Fruit fly (Drosophila melanogaster) whole organism, embryonic: ENCODE measurements around the gene Rpt4.

Source experiments
- Aef1 ChIP-seq: fragments of 200-800 bp; sonication (Bioruptor generic); IDR thresholded peaks from 3 replicates; pipeline ENCODE4 v1.3.6; 2022; ENCODE audit warnings: missing biosample characterization, missing genetic modification characterization
- B-H1 ChIP-seq: fragments of 200-800 bp; sonication (Bioruptor generic); IDR thresholded peaks from 3 replicates; pipeline ENCODE4 v1.3.6; 2022; ENCODE audit warnings: missing biosample characterization, missing genetic modification characterization
- B-H2 ChIP-seq: fragments of 200-800 bp; sonication (Bioruptor generic); optimal IDR thresholded peaks from 2 replicates; lab custom pipeline; 2018; ENCODE audit warnings: missing biosample characterization, mild to moderate bottlenecking, missing genetic modification characterization
- Blimp-1 ChIP-seq: fragments of 200-800 bp; sonication (Bioruptor generic); optimal IDR thresholded peaks from 3 replicates; lab custom pipeline; 2018; ENCODE audit warnings: missing biosample characterization, missing genetic modification characterization, mild to moderate bottlenecking, moderate library complexity, missing genetic modification reagents
- BtbVII ChIP-seq: fragments of 200-800 bp; sonication (Bioruptor generic); optimal IDR thresholded peaks from 3 replicates; lab custom pipeline; 2017; ENCODE audit warnings: missing biosample characterization, mild to moderate bottlenecking, missing genetic modification characterization
- CG10274 ChIP-seq: fragments of 200-800 bp; sonication (Bioruptor generic); optimal IDR thresholded peaks from 3 replicates; lab custom pipeline; 2017; ENCODE audit warnings: missing biosample characterization, mild to moderate bottlenecking, missing genetic modification characterization
- CG10321 ChIP-seq: fragments of 200-800 bp; sonication (Bioruptor generic); IDR thresholded peaks from 2 replicates; pipeline ENCODE4 v1.3.6; 2022; ENCODE audit warnings: missing biosample characterization, missing genetic modification characterization
- CG10462 ChIP-seq: fragments of 200-800 bp; sonication (Bioruptor generic); optimal IDR thresholded peaks from 2 replicates; lab custom pipeline; 2016; ENCODE audit warnings: missing biosample characterization, missing genetic modification characterization
- CG10543 ChIP-seq: fragments of 200-800 bp; sonication (Bioruptor generic); optimal IDR thresholded peaks from 3 replicates; lab custom pipeline; 2017; ENCODE audit warnings: missing biosample characterization, mild to moderate bottlenecking, missing genetic modification characterization, moderate library complexity
- CG11398 ChIP-seq: fragments of 200-800 bp; sonication (Bioruptor generic); optimal IDR thresholded peaks from 2 replicates; lab custom pipeline; 2016; ENCODE audit warnings: missing biosample characterization, missing genetic modification characterization
- CG11695 ChIP-seq: fragments of 200-800 bp; sonication (Bioruptor generic); IDR thresholded peaks from 3 replicates; pipeline ENCODE4 v1.3.6; 2022; ENCODE audit warnings: missing biosample characterization, missing genetic modification characterization
- CG12236 ChIP-seq: fragments of 200-800 bp; sonication (Bioruptor generic); optimal IDR thresholded peaks from 2 replicates; lab custom pipeline; 2016; ENCODE audit warnings: missing biosample characterization, missing genetic modification characterization
- CG12769 ChIP-seq: fragments of 200-800 bp; sonication (Bioruptor generic); optimal IDR thresholded peaks from 2 replicates; lab custom pipeline; 2019; ENCODE audit warnings: missing biosample characterization, mild to moderate bottlenecking, missing genetic modification characterization, moderate library complexity
- CG13894 ChIP-seq: fragments of 200-800 bp; sonication (Bioruptor generic); optimal IDR thresholded peaks from 3 replicates; lab custom pipeline; 2018; ENCODE audit warnings: missing biosample characterization, mild to moderate bottlenecking, missing genetic modification characterization, moderate library complexity
- CG14441 ChIP-seq: fragments of 200-800 bp; sonication (Bioruptor generic); IDR thresholded peaks from 2 replicates; pipeline ENCODE4 v1.3.6; 2022; ENCODE audit warnings: missing biosample characterization, missing genetic modification characterization
- CG15011 ChIP-seq: fragments of 200-800 bp; sonication (Bioruptor generic); optimal IDR thresholded peaks from 3 replicates; lab custom pipeline; 2018; ENCODE audit warnings: missing biosample characterization, mild to moderate bottlenecking, missing genetic modification characterization
- CG17328 ChIP-seq: fragments of 200-800 bp; sonication (Bioruptor generic); IDR thresholded peaks from 2 replicates; pipeline ENCODE4 v1.3.6; 2022; ENCODE audit warnings: missing biosample characterization, missing genetic modification characterization
- CG17829 ChIP-seq: fragments of 200-800 bp; optimal IDR thresholded peaks from 2 replicates; lab custom pipeline; 2019; ENCODE audit warnings: missing biosample characterization, mild to moderate bottlenecking, missing genetic modification characterization, moderate library complexity
- CG2116 ChIP-seq: fragments of 200-800 bp; sonication (Bioruptor generic); optimal IDR thresholded peaks from 3 replicates; lab custom pipeline; 2018; ENCODE audit warnings: missing biosample characterization, mild to moderate bottlenecking, missing genetic modification characterization
- CG2199 ChIP-seq: fragments of 200-800 bp; sonication (Bioruptor generic); IDR thresholded peaks from 3 replicates; pipeline ENCODE4 v1.3.6; 2022; ENCODE audit warnings: missing biosample characterization, missing genetic modification characterization
- CG2678 ChIP-seq: fragments of 200-800 bp; sonication (Bioruptor generic); optimal IDR thresholded peaks from 3 replicates; lab custom pipeline; 2019; ENCODE audit warnings: missing biosample characterization, mild to moderate bottlenecking, missing genetic modification characterization, moderate library complexity
- CG31365 ChIP-seq: fragments of 200-800 bp; sonication (Bioruptor generic); optimal IDR thresholded peaks from 2 replicates; lab custom pipeline; 2018; ENCODE audit warnings: missing biosample characterization, mild to moderate bottlenecking, missing genetic modification characterization
- CG3995 ChIP-seq: fragments of 200-800 bp; sonication (Bioruptor generic); optimal IDR thresholded peaks from 3 replicates; lab custom pipeline; 2016; ENCODE audit warnings: missing biosample characterization, missing genetic modification characterization
- CG5953 ChIP-seq: fragments of 200-800 bp; sonication (Bioruptor generic); IDR thresholded peaks from 2 replicates; pipeline ENCODE4 v1.3.6; 2022; ENCODE audit warnings: missing biosample characterization, missing genetic modification characterization
- CG6813 ChIP-seq: fragments of 200-800 bp; sonication (Bioruptor generic); optimal IDR thresholded peaks from 2 replicates; lab custom pipeline; 2017; ENCODE audit warnings: missing biosample characterization, missing genetic modification characterization, mild to moderate bottlenecking, moderate library complexity, missing genetic modification reagents
- CG7839 ChIP-seq: fragments of 200-800 bp; sonication (Bioruptor generic); optimal IDR thresholded peaks from 3 replicates; lab custom pipeline; 2018; ENCODE audit warnings: missing biosample characterization, mild to moderate bottlenecking, missing genetic modification characterization, moderate library complexity
- CG9932 ChIP-seq: fragments of 200-800 bp; sonication (Bioruptor generic); IDR thresholded peaks from 2 replicates; pipeline ENCODE4 v1.3.6; 2022; ENCODE audit warnings: missing biosample characterization, missing genetic modification characterization
- CkIIα-i1 ChIP-seq: fragments of 200-800 bp; sonication (Bioruptor generic); IDR thresholded peaks from 2 replicates; pipeline ENCODE4 v1.3.6; 2022; ENCODE audit warnings: missing biosample characterization, missing genetic modification characterization
- Dfd ChIP-seq, 2 experiments: fragments of >200 bp; optimal IDR thresholded peaks; 2 replicates each; lab custom pipeline; 2017; ENCODE audit warnings: missing biosample characterization in 2 of 2, missing genetic modification characterization in 2 of 2
- Dll ChIP-seq: fragments of 200-800 bp; sonication (Bioruptor generic); IDR thresholded peaks from 4 replicates; pipeline ENCODE4 v1.3.6; 2022; ENCODE audit warnings: missing biosample characterization, missing genetic modification characterization; ENCODE audit not compliant: partially characterized antibody
- HHEX ChIP-seq: fragments of 200-800 bp; sonication (Bioruptor generic); optimal IDR thresholded peaks from 3 replicates; lab custom pipeline; 2017; ENCODE audit warnings: missing biosample characterization, mild to moderate bottlenecking, missing genetic modification characterization, missing genetic modification reagents
- Optix ChIP-seq: fragments of 200-800 bp; sonication (Bioruptor generic); IDR thresholded peaks from 3 replicates; pipeline ENCODE4 v1.3.6; 2022; ENCODE audit warnings: missing biosample characterization, missing genetic modification characterization
- Pdp1 ChIP-seq, 2 experiments: fragments of 200-800 bp; sonication (Bioruptor generic); optimal IDR thresholded peaks; 3 replicates each; lab custom pipeline; 2016; ENCODE audit warnings: missing biosample characterization in 2 of 2, missing genetic modification characterization in 2 of 2, mild to moderate bottlenecking in 1 of 2, moderate library complexity in 1 of 2
- Vsx1 ChIP-seq: fragments of 200-800 bp; sonication (Bioruptor generic); optimal IDR thresholded peaks from 2 replicates; lab custom pipeline; 2017; ENCODE audit warnings: missing biosample characterization, mild to moderate bottlenecking, missing genetic modification characterization, missing genetic modification reagents
- aop ChIP-seq: fragments of 200-800 bp; sonication (Bioruptor generic); IDR thresholded peaks from 2 replicates; pipeline ENCODE4 v1.3.6; 2022; ENCODE audit warnings: missing biosample characterization, missing genetic modification characterization
- chinmo ChIP-seq: fragments of 200-800 bp; sonication (Bioruptor generic); IDR thresholded peaks from 4 replicates; pipeline ENCODE4 v1.3.6; 2022; ENCODE audit warnings: missing biosample characterization, missing genetic modification characterization; ENCODE audit not compliant: partially characterized antibody
- dan ChIP-seq: fragments of 200-800 bp; sonication (Bioruptor generic); IDR thresholded peaks from 2 replicates; pipeline ENCODE4 v1.3.6; 2022; ENCODE audit warnings: missing biosample characterization, missing genetic modification characterization
- dmrt99B ChIP-seq: fragments of 200-800 bp; sonication (Bioruptor generic); optimal IDR thresholded peaks from 2 replicates; lab custom pipeline; 2018; ENCODE audit warnings: missing biosample characterization, mild to moderate bottlenecking, missing genetic modification characterization, moderate library complexity
- esg ChIP-seq: fragments of 200-800 bp; sonication (Bioruptor generic); conservative IDR thresholded peaks from 2 replicates; pipeline ENCODE4 v1.3.6; 2022; ENCODE audit warnings: missing biosample characterization, missing genetic modification characterization
- fd96Cb ChIP-seq: fragments of 200-800 bp; sonication (Bioruptor generic); optimal IDR thresholded peaks from 2 replicates; lab custom pipeline; 2018; ENCODE audit warnings: missing biosample characterization, mild to moderate bottlenecking, missing genetic modification characterization, moderate library complexity
- gfzf ChIP-seq: fragments of 200-800 bp; sonication (Bioruptor generic); optimal IDR thresholded peaks from 2 replicates; lab custom pipeline; 2016; ENCODE audit warnings: missing biosample characterization, mild to moderate bottlenecking, missing genetic modification characterization, moderate library complexity
- ham ChIP-seq: fragments of 200-800 bp; sonication (Bioruptor generic); IDR thresholded peaks from 2 replicates; pipeline ENCODE4 v1.3.6; 2022; ENCODE audit warnings: missing biosample characterization, missing genetic modification characterization
- jigr1 ChIP-seq: fragments of 200-800 bp; sonication (Bioruptor generic); IDR thresholded peaks from 3 replicates; pipeline ENCODE4 v1.3.6; 2022; ENCODE audit warnings: missing biosample characterization, missing genetic modification characterization
- lov ChIP-seq, 2 experiments: fragments of 200-800 bp in 1 of 2; fragments of >200 bp in 1 of 2; sonication (Bioruptor generic) in 1 of 2; IDR thresholded peaks in 1 of 2; optimal IDR thresholded peaks in 1 of 2; 2 replicates in 1 of 2; 3 replicates in 1 of 2; pipeline versions ENCODE4 v1.3.6 to Lab custom; 2017 to 2022; ENCODE audit warnings: missing biosample characterization in 1 of 2, missing genetic modification characterization in 1 of 2
- nmo ChIP-seq: fragments of 200-800 bp; sonication (Bioruptor generic); optimal IDR thresholded peaks from 2 replicates; lab custom pipeline; 2018; ENCODE audit warnings: missing biosample characterization, mild to moderate bottlenecking, missing genetic modification characterization, moderate library complexity
- oc ChIP-seq: fragments of 200-800 bp; sonication (Bioruptor generic); optimal IDR thresholded peaks from 2 replicates; lab custom pipeline; 2018; ENCODE audit warnings: missing biosample characterization, mild to moderate bottlenecking, missing genetic modification characterization, moderate library complexity
- peb ChIP-seq: fragments of 200-800 bp; sonication (Bioruptor generic); IDR thresholded peaks from 2 replicates; pipeline ENCODE4 v1.3.6; 2022; ENCODE audit warnings: missing biosample characterization, missing genetic modification characterization
- pita ChIP-seq: fragments of 200-800 bp; sonication (Bioruptor generic); optimal IDR thresholded peaks from 2 replicates; lab custom pipeline; 2017; ENCODE audit warnings: missing biosample characterization, mild to moderate bottlenecking, missing genetic modification characterization
- so ChIP-seq: fragments of 200-800 bp; sonication (Bioruptor generic); IDR thresholded peaks from 3 replicates; pipeline ENCODE4 v1.3.6; 2022; ENCODE audit warnings: missing biosample characterization, missing genetic modification characterization

Gene Rpt4

dm6 chrX:6339970-6340548 is 49.0 kb upstream of the Rpt4 start (continued):
- peak; percentile 68 for TF ChIP-seq CG12769 (tag; lab: Kevin White, UChicago)
- TF ChIP-seq CG14441: peak; percentile 62
- TF ChIP-seq Optix (GFP tag; lab: Robert Waterston, UW): peak; percentile 35; the same call in 1 of the 3 replicates
- TF ChIP-seq CG2199: no peak
- no peak for TF ChIP-seq CG10462
- TF ChIP-seq Blimp-1 (GFP tag; lab: Kevin White, UChicago): peak; percentile 88
- peak; percentile 5 for TF ChIP-seq CG11398
- peak; percentile 32; the same call in 2 of the 3 replicates for TF ChIP-seq B-H1 (GFP tag; lab: Robert Waterston, UW)
- no peak for TF ChIP-seq Dfd (GFP tag; optimal IDR thresholded peaks at IDR 0.05; lab: Kevin White, UChicago)
- TF ChIP-seq pita: no peak
- peak; percentile 25 to 51 for TF ChIP-seq Pdp1 (GFP tag; optimal IDR thresholded peaks at IDR 0.05; lab: Kevin White, UChicago)
- peak; percentile 68 for TF ChIP-seq CG7839 (tag; lab: Kevin White, UChicago)
- TF ChIP-seq CG15011 (GFP tag; lab: Kevin White, UChicago): no peak
- TF ChIP-seq CG10321: no peak
- no peak for TF ChIP-seq B-H2 (GFP tag; lab: Kevin White, UChicago)
- TF ChIP-seq oc (tag; lab: Kevin White, UChicago): peak; percentile 96
- peak; percentile 56 for TF ChIP-seq fd96Cb
- no peak for TF ChIP-seq HHEX
- peak; percentile 46 for TF ChIP-seq CG17829 (tag; lab: Kevin White, UChicago)
- no peak for TF ChIP-seq CG2116 (GFP tag; lab: Kevin White, UChicago)
- TF ChIP-seq dmrt99B: peak; percentile 56
- TF ChIP-seq dan (GFP tag; lab: Robert Waterston, UW): no peak
- TF ChIP-seq CG31365: no peak
- peak; percentile 64 for TF ChIP-seq CG9932 (GFP tag; lab: Robert Waterston, UW)
- no peak for TF ChIP-seq jigr1 (GFP tag; lab: Robert Waterston, UW)
- TF ChIP-seq CG11695: peak; percentile 67; the same call in 2 of the 3 replicates
- no peak for TF ChIP-seq lov (optimal IDR thresholded peaks at IDR 0.05; lab: Kevin White, UChicago)
- TF ChIP-seq lov (GFP tag; IDR thresholded peaks at IDR 0.05; lab: Robert Waterston, UW): no peak
- no peak for TF ChIP-seq CG3995 (GFP tag; lab: Kevin White, UChicago)
- no peak for TF ChIP-seq CG10274 (GFP tag; lab: Kevin White, UChicago)
- TF ChIP-seq CG12236: no peak
- TF ChIP-seq Dll: no peak
- peak; percentile 58; the same call in 1 of the 2 replicates for TF ChIP-seq ham
- TF ChIP-seq gfzf (GFP tag; lab: Kevin White, UChicago): no peak
- no peak for TF ChIP-seq Vsx1
- no peak for TF ChIP-seq CG5953 (GFP tag; lab: Robert Waterston, UW)
- TF ChIP-seq CG17328 (GFP tag; lab: Robert Waterston, UW): peak; percentile 72
- TF ChIP-seq Aef1: peak; percentile 53; the same call in 2 of the 3 replicates
- TF ChIP-seq CG13894 (tag; lab: Kevin White, UChicago): no peak
- peak; percentile 60 for TF ChIP-seq nmo (GFP tag; lab: Kevin White, UChicago)
- 0 out of 2 replicates have a peak, but pooled peaks have one; percentile 18 for TF ChIP-seq peb (GFP tag; lab: Robert Waterston, UW)
- no peak for TF ChIP-seq CG10543
- TF ChIP-seq CG6813 (GFP tag; lab: Kevin White, UChicago): peak; percentile 59
- TF ChIP-seq so (GFP tag; lab: Robert Waterston, UW): peak; percentile 64; the same call in 1 of the 3 replicates
- no peak for TF ChIP-seq CkIIα-i1
- no peak for TF ChIP-seq chinmo (GFP tag; lab: Robert Waterston, UW)
- peak; percentile 65 for TF ChIP-seq CG2678
- peak; percentile 6 for TF ChIP-seq BtbVII
- TF ChIP-seq esg: peak; percentile 56
- no peak for TF ChIP-seq aop (GFP tag; lab: Robert Waterston, UW)
